Worm (Caenorhabditis elegans): Measurements from ENCODE around the gene C17H12.10.

Gene C17H12.10

DNA sequence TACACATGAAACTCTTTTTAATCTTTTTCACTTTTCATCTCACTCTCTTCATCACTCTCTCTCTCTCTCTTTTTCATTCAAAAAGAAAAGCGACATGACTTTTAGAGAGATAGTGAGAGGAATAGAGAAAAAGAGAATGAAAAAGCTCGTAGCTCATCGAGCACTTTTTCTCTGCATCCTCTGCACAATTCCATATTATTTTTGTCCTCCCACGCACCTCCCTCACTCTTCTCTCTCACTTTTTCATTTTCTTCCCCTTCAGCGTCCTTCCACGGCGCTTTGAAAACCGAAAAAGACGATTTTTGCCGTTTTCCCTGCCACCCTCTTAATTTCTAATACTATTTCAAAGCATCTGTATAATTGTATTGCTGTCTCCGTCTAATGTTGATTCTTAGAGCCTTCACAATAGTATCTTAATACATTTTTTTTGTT lies 32.5 kb downstream of the C17H12.10 start:
- no peak for TF ChIP-seq unc-62 (GFP tag; optimal IDR thresholded peaks at IDR 0.05)

DNA sequence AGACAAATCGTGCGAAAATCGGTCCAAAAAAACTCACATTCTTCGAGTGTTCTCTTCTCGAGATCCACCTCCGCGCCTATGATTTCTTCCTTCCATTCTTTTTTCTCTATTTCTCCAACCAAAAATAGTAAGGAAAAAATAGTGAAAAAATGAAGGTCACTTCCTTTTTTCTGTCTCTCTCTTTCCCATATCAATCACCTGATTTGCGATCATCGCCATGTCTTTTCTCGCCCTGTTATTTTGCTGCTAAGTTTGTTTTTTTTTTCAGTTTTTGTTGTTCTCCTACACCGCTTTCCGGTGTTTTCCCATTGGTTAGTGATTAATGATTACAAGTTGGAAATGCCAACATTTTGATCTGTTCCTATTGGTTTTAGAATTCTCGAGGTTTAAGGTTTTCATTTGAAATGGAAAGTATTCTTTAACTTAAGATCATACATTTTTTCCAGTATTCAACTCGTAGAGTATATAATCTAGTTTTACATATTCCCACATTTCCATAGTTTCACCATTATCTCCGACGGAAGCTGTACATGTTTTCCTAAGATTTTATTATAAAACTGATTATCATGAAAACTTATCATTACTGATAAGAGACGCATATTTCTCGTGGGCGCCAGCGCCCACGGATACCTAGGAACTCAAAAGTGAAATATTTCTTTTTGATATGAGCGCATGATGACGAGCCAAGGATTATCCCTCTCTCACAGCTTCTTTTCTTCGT lies 35.1 kb downstream of the C17H12.10 start:
- TF ChIP-seq unc-62 (GFP tag; optimal IDR thresholded peaks at IDR 0.05) = no peak

DNA sequence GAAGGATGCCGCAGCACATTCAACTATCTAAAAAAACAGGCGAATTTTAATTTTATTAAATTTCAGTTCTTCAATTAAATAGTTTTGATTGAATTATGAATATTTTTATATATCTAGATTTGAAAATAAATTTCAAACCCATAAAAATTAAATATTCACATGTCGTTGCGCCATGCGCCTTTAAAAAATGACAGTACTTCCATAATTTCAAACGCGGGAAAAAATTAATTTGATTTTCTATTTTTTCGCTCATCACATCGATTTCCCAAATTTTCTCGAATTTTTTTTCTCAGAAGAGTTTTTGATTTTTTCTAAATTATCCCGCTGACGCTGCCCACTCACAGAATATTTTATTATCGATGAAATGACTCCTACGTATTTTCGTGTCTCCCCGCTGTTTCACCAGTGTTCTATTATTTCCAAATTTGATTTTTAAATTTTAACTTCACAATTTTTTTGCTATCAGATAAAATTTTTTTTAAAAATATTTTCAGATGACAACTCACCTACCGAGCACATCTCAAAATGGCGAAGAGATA lies 35.9 kb downstream of the C17H12.10 start, which contains the start of gene lip-1:
Gene lip-1 (plus strand): TSS at position 489 of the 539 bp plus-strand sequence.
- TF ChIP-seq unc-62 (GFP tag; optimal IDR thresholded peaks at IDR 0.05) = no peak

DNA sequence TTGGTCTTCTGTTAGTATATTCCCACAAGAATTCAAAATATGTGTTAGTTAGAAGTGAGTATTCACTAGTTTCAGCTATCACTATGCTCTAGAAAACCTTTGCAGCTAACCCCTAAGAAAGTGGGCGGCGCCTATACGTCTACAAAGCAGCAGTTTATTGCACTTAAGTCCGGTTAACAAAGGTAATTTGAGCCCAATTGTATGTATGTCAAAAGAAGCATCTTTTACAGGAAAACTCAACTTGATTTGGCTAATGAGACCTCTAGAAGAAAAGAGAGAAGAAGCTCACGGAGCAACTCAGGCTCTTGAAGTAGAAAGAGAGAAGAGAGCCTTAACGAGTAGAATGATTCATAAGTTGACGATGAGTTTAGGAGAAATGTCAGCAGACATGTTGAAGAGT lies 46.1 kb downstream of the C17H12.10 start:
- TF ChIP-seq unc-62 (GFP tag; optimal IDR thresholded peaks at IDR 0.05) = no peak

Data from whole organism, dauer.